Fruit fly (Drosophila melanogaster) whole organism, embryonic: ENCODE measurements around the gene wapl.

Source experiments
- ATbp ChIP-seq: fragments of 200-800 bp; sonication (Bioruptor generic); optimal IDR thresholded peaks from 2 replicates; lab custom pipeline; 2017; ENCODE audit warnings: missing biosample characterization, mild to moderate bottlenecking, missing genetic modification characterization, missing genetic modification reagents
- Atf6 ChIP-seq: fragments of 200-800 bp; sonication (Bioruptor generic); IDR thresholded peaks from 2 replicates; pipeline ENCODE4 v1.3.6; 2022; ENCODE audit warnings: missing biosample characterization, missing genetic modification characterization
- Bgb ChIP-seq: fragments of 200-800 bp; sonication (Bioruptor generic); IDR thresholded peaks from 2 replicates; pipeline ENCODE4 v1.3.6; 2022; ENCODE audit warnings: missing biosample characterization, missing genetic modification characterization; ENCODE audit not compliant: partially characterized antibody
- Bteb2 ChIP-seq: fragments of 200-800 bp; sonication (Bioruptor generic); optimal IDR thresholded peaks from 2 replicates; lab custom pipeline; 2016; ENCODE audit warnings: missing biosample characterization, missing genetic modification characterization
- C15 ChIP-seq: fragments of 200-800 bp; sonication (Bioruptor generic); IDR thresholded peaks from 3 replicates; pipeline ENCODE4 v1.3.6; 2022; ENCODE audit warnings: missing biosample characterization, missing genetic modification characterization
- CG10267 ChIP-seq: fragments of 200-800 bp; sonication (Bioruptor generic); optimal IDR thresholded peaks from 2 replicates; lab custom pipeline; 2018; ENCODE audit warnings: missing biosample characterization, mild to moderate bottlenecking, missing genetic modification characterization, moderate library complexity
- CG10366 ChIP-seq: fragments of 200-800 bp; sonication (Bioruptor generic); IDR thresholded peaks from 2 replicates; pipeline ENCODE4 v1.3.6; 2022; ENCODE audit warnings: missing biosample characterization, missing genetic modification characterization
- CG12155 ChIP-seq: fragments of 200-800 bp; sonication (Bioruptor generic); optimal IDR thresholded peaks from 3 replicates; lab custom pipeline; 2016; ENCODE audit warnings: missing biosample characterization, missing genetic modification characterization
- CG1233 ChIP-seq: fragments of 200-800 bp; sonication (Bioruptor generic); optimal IDR thresholded peaks from 4 replicates; lab custom pipeline; 2018; ENCODE audit warnings: missing biosample characterization, mild to moderate bottlenecking, missing genetic modification characterization
- CG1602 ChIP-seq: fragments of 200-800 bp; sonication (Bioruptor generic); optimal IDR thresholded peaks from 3 replicates; lab custom pipeline; 2016; ENCODE audit warnings: missing biosample characterization, missing genetic modification characterization
- CG17385 ChIP-seq: fragments of 200-800 bp; sonication (Bioruptor generic); optimal IDR thresholded peaks from 3 replicates; lab custom pipeline; 2018; ENCODE audit warnings: missing biosample characterization, mild to moderate bottlenecking, missing genetic modification characterization
- CG17568 ChIP-seq: fragments of 200-800 bp; sonication (Bioruptor generic); optimal IDR thresholded peaks from 2 replicates; lab custom pipeline; 2018; ENCODE audit warnings: missing biosample characterization, mild to moderate bottlenecking, missing genetic modification characterization, moderate library complexity
- CG2712 ChIP-seq: fragments of 200-800 bp; optimal IDR thresholded peaks from 3 replicates; lab custom pipeline; 2019; ENCODE audit warnings: missing biosample characterization, mild to moderate bottlenecking, missing genetic modification characterization, moderate library complexity
- CG42726 ChIP-seq: fragments of 200-800 bp; sonication (Bioruptor generic); IDR thresholded peaks from 2 replicates; pipeline ENCODE4 v1.3.6; 2022; ENCODE audit warnings: missing biosample characterization, missing genetic modification characterization; ENCODE audit not compliant: partially characterized antibody
- CG4404 ChIP-seq: fragments of 200-800 bp; sonication (Bioruptor generic); IDR thresholded peaks from 2 replicates; pipeline ENCODE4 v1.3.6; 2022; ENCODE audit warnings: missing biosample characterization, missing genetic modification characterization
- CG4820 ChIP-seq: fragments of 200-800 bp; sonication (Bioruptor generic); optimal IDR thresholded peaks from 3 replicates; lab custom pipeline; 2016; ENCODE audit warnings: missing biosample characterization, missing genetic modification characterization
- CG5245 ChIP-seq: fragments of 200-800 bp; sonication (Bioruptor generic); optimal IDR thresholded peaks from 3 replicates; lab custom pipeline; 2016; ENCODE audit warnings: missing biosample characterization, missing genetic modification characterization
- CG6683 ChIP-seq: fragments of 200-800 bp; sonication (Bioruptor generic); optimal IDR thresholded peaks from 2 replicates; lab custom pipeline; 2017; ENCODE audit warnings: missing biosample characterization, mild to moderate bottlenecking, missing genetic modification characterization, missing genetic modification reagents
- CG7839 ChIP-seq: fragments of 200-800 bp; sonication (Bioruptor generic); optimal IDR thresholded peaks from 3 replicates; lab custom pipeline; 2018; ENCODE audit warnings: missing biosample characterization, mild to moderate bottlenecking, missing genetic modification characterization, moderate library complexity
- Dfd ChIP-seq, 2 experiments: fragments of >200 bp; optimal IDR thresholded peaks; 2 replicates each; lab custom pipeline; 2017; ENCODE audit warnings: missing biosample characterization in 2 of 2, missing genetic modification characterization in 2 of 2
- ERR ChIP-seq: fragments of 200-800 bp; sonication (Bioruptor generic); optimal IDR thresholded peaks from 2 replicates; lab custom pipeline; 2016; ENCODE audit warnings: missing biosample characterization, missing genetic modification characterization
- HHEX ChIP-seq: fragments of 200-800 bp; sonication (Bioruptor generic); optimal IDR thresholded peaks from 3 replicates; lab custom pipeline; 2017; ENCODE audit warnings: missing biosample characterization, mild to moderate bottlenecking, missing genetic modification characterization, missing genetic modification reagents
- HLH3B ChIP-seq: fragments of 200-800 bp; sonication (Bioruptor generic); IDR thresholded peaks from 2 replicates; pipeline ENCODE4 v1.3.6; 2022; ENCODE audit warnings: missing biosample characterization, missing genetic modification characterization
- Hsf ChIP-seq: fragments of 200-800 bp; sonication (Bioruptor generic); optimal IDR thresholded peaks from 3 replicates; lab custom pipeline; 2016; ENCODE audit warnings: missing biosample characterization, missing genetic modification characterization
- Lhr ChIP-seq: fragments of 200-800 bp; sonication (Bioruptor generic); optimal IDR thresholded peaks from 3 replicates; lab custom pipeline; 2017; ENCODE audit warnings: mild to moderate bottlenecking, missing biosample characterization, missing genetic modification reagents, missing genetic modification characterization
- Lpt ChIP-seq: fragments of >200 bp; optimal IDR thresholded peaks from 2 replicates; lab custom pipeline; 2018; ENCODE audit warnings: missing biosample characterization, missing genetic modification characterization
- Mad ChIP-seq: fragments of 200-800 bp; sonication (Bioruptor generic); optimal IDR thresholded peaks from 2 replicates; lab custom pipeline; 2016; ENCODE audit warnings: missing biosample characterization, missing genetic modification characterization
- Med ChIP-seq: fragments of 200-800 bp; sonication (Bioruptor generic); peaks from one replicate; lab custom pipeline; 2016; ENCODE audit warnings: missing biosample characterization, missing genetic modification characterization, mild to moderate bottlenecking, inconsistent platforms, moderate library complexity
- Mes4 ChIP-seq: fragments of 200-800 bp; sonication (Bioruptor generic); optimal IDR thresholded peaks from 2 replicates; lab custom pipeline; 2016; ENCODE audit warnings: missing biosample characterization, missing genetic modification characterization
- Nf-YB ChIP-seq: fragments of 200-800 bp; sonication (Bioruptor generic); optimal IDR thresholded peaks from 3 replicates; lab custom pipeline; 2019; ENCODE audit warnings: missing biosample characterization, mild to moderate bottlenecking, missing genetic modification characterization, moderate library complexity
- Oli ChIP-seq: fragments of 200-800 bp; sonication (Bioruptor generic); optimal IDR thresholded peaks from 2 replicates; lab custom pipeline; 2018; ENCODE audit warnings: missing biosample characterization, mild to moderate bottlenecking, missing genetic modification characterization, moderate library complexity
- Side ChIP-seq: fragments of 200-800 bp; sonication (Bioruptor generic); optimal IDR thresholded peaks from 2 replicates; lab custom pipeline; 2016; ENCODE audit warnings: missing biosample characterization, missing genetic modification characterization
- Usf ChIP-seq: fragments of 200-800 bp; sonication (Bioruptor generic); optimal IDR thresholded peaks from 2 replicates; lab custom pipeline; 2017; ENCODE audit warnings: missing genotype, missing biosample characterization, missing genetic modification characterization
- al ChIP-seq: fragments of 200-800 bp; sonication (Bioruptor generic); IDR thresholded peaks from 2 replicates; pipeline ENCODE4 v1.3.6; 2022; ENCODE audit warnings: missing biosample characterization, missing genetic modification characterization
- cad ChIP-seq: fragments of >200 bp; optimal IDR thresholded peaks from 2 replicates; lab custom pipeline; 2017; ENCODE audit warnings: missing biosample characterization, missing genetic modification characterization
- chm ChIP-seq: fragments of 200-800 bp; sonication (Bioruptor generic); IDR thresholded peaks from 2 replicates; pipeline ENCODE4 v1.3.6; 2022; ENCODE audit warnings: missing biosample characterization, missing genetic modification characterization
- da ChIP-seq: fragments of 200-800 bp; sonication (Bioruptor generic); optimal IDR thresholded peaks from 2 replicates; lab custom pipeline; 2016; ENCODE audit warnings: missing biosample characterization, missing genetic modification characterization
- dm ChIP-seq: fragments of 200-800 bp; sonication (Bioruptor generic); optimal IDR thresholded peaks from 3 replicates; lab custom pipeline; 2016; ENCODE audit warnings: missing biosample characterization, missing genetic modification characterization
- ewg ChIP-seq: fragments of 200-800 bp; sonication (Bioruptor generic); optimal IDR thresholded peaks from 3 replicates; lab custom pipeline; 2017; ENCODE audit warnings: mild to moderate bottlenecking, missing biosample characterization, missing genetic modification reagents, missing genetic modification characterization
- gce ChIP-seq: fragments of 200-800 bp; sonication (Bioruptor generic); IDR thresholded peaks from 3 replicates; pipeline ENCODE4 v1.3.6; 2022; ENCODE audit warnings: missing biosample characterization, missing genetic modification characterization
- gt ChIP-seq: fragments of 200-800 bp; sonication (Bioruptor generic); IDR thresholded peaks from 2 replicates; pipeline ENCODE4 v1.3.6; 2022; ENCODE audit warnings: missing biosample characterization, missing genetic modification characterization
- hb ChIP-seq: fragments of 200-800 bp; sonication (Bioruptor generic); IDR thresholded peaks from 3 replicates; pipeline ENCODE4 v1.3.6; 2022; ENCODE audit warnings: missing biosample characterization, missing genetic modification characterization; ENCODE audit not compliant: partially characterized antibody
- lbe ChIP-seq: fragments of 200-800 bp; sonication (Bioruptor generic); optimal IDR thresholded peaks from 2 replicates; lab custom pipeline; 2016; ENCODE audit warnings: missing biosample characterization, mild to moderate bottlenecking, missing genetic modification characterization
- pfk ChIP-seq: fragments of 200-800 bp; sonication (Bioruptor generic); optimal IDR thresholded peaks from 2 replicates; lab custom pipeline; 2018; ENCODE audit warnings: missing biosample characterization, mild to moderate bottlenecking, missing genetic modification characterization, moderate library complexity
- row ChIP-seq: fragments of 200-800 bp; sonication (Bioruptor generic); IDR thresholded peaks from 3 replicates; pipeline ENCODE4 v1.3.6; 2022; ENCODE audit warnings: missing biosample characterization, missing genetic modification characterization
- salm ChIP-seq: fragments of 200-800 bp; sonication (Bioruptor generic); optimal IDR thresholded peaks from 2 replicates; lab custom pipeline; 2018; ENCODE audit warnings: missing biosample characterization, mild to moderate bottlenecking, missing genetic modification characterization
- sna ChIP-seq: fragments of 200-800 bp; sonication (Bioruptor generic); IDR thresholded peaks from 2 replicates; pipeline ENCODE4 v1.3.6; 2022; ENCODE audit warnings: missing biosample characterization, missing genetic modification characterization; ENCODE audit not compliant: partially characterized antibody
- sqz ChIP-seq: fragments of 200-800 bp; sonication (Bioruptor generic); optimal IDR thresholded peaks from 3 replicates; lab custom pipeline; 2018; ENCODE audit warnings: missing biosample characterization, mild to moderate bottlenecking, missing genetic modification characterization
- sr ChIP-seq: fragments of 200-800 bp; sonication (Bioruptor generic); IDR thresholded peaks from 3 replicates; pipeline ENCODE4 v1.3.6; 2022; ENCODE audit warnings: missing biosample characterization, missing genetic modification characterization
- tna ChIP-seq: fragments of 200-800 bp; sonication (Bioruptor generic); IDR thresholded peaks from 2 replicates; pipeline ENCODE4 v1.3.6; 2022; ENCODE audit warnings: missing biosample characterization, missing genetic modification characterization; ENCODE audit not compliant: partially characterized antibody
- z ChIP-seq: fragments of 200-800 bp; sonication (Bioruptor generic); IDR thresholded peaks from 3 replicates; pipeline ENCODE4 v1.3.6; 2022; ENCODE audit warnings: missing biosample characterization, missing genetic modification characterization

Gene wapl

dm6 chrX:2149478-2149877 lies 9.3 kb downstream of the wapl start, which contains the start of gene bcn92 (continued):
- TF ChIP-seq Bgb (GFP tag; lab: Robert Waterston, UW) (peak; percentile 95), dm (peak; percentile 64), CG12155 (peak; percentile 18), Dfd (GFP tag; optimal IDR thresholded peaks at IDR 0.05; lab: Kevin White, UChicago) (no peak), CG6683 (GFP tag; lab: Kevin White, UChicago) (no peak), hb (peak; percentile 87), Lhr (no peak), CG2712 (tag; lab: Kevin White, UChicago) (peak; percentile 43), sna (GFP tag; lab: Robert Waterston, UW) (peak; percentile 93), da (GFP tag; lab: Kevin White, UChicago) (no peak), chm (no peak; the same call in 1 of the 2 replicates), z (GFP tag; lab: Robert Waterston, UW) (no peak), gce (GFP tag; lab: Robert Waterston, UW) (no peak), C15 (GFP tag; lab: Robert Waterston, UW) (no peak), CG10366 (GFP tag; lab: Robert Waterston, UW) (0 out of 2 replicates have a peak, but pooled peaks have one; percentile 21), sr (no peak), HHEX (GFP tag; lab: Kevin White, UChicago) (no peak), Mad (peak; percentile 39), Hsf (GFP tag; lab: Kevin White, UChicago) (peak; percentile 62), CG42726 (GFP tag; lab: Robert Waterston, UW) (peak; percentile 92), CG4404 (GFP tag; lab: Robert Waterston, UW) (no peak), Side (GFP tag; lab: Kevin White, UChicago) (peak; percentile 35), Lpt (GFP tag; lab: Kevin White, UChicago) (no peak), cad (GFP tag; lab: Kevin White, UChicago) (no peak), al (0 out of 2 replicates have a peak, but pooled peaks have one; percentile 6), ATbp (GFP tag; lab: Kevin White, UChicago) (no peak), Mes4 (GFP tag; lab: Kevin White, UChicago) (no peak), CG4820 (GFP tag; lab: Kevin White, UChicago) (peak; percentile 18), Oli (no peak), CG17385 (GFP tag; lab: Kevin White, UChicago) (peak; percentile 6), salm (tag; lab: Kevin White, UChicago) (no peak), lbe (GFP tag; lab: Kevin White, UChicago) (peak; percentile 23), CG7839 (tag; lab: Kevin White, UChicago) (peak; percentile 30), Nf-YB (GFP tag; lab: Kevin White, UChicago) (peak; percentile 8), row (GFP tag; lab: Robert Waterston, UW) (peak; percentile 93), pfk (GFP tag; lab: Kevin White, UChicago) (no peak), HLH3B (GFP tag; lab: Robert Waterston, UW) (peak; percentile 20; the same call in 1 of the 2 replicates), CG1233 (no peak), CG5245 (GFP tag; lab: Kevin White, UChicago) (no peak), ewg (no peak), Usf (peak; percentile 35), gt (GFP tag; lab: Robert Waterston, UW) (no peak), Atf6 (GFP tag; lab: Robert Waterston, UW) (0 out of 2 replicates have a peak, but pooled peaks have one; percentile 23), sqz (GFP tag; lab: Kevin White, UChicago) (peak; percentile 19), CG10267 (tag; lab: Kevin White, UChicago) (peak; percentile 50), CG17568 (GFP tag; lab: Kevin White, UChicago) (no peak), CG1602 (GFP tag; lab: Kevin White, UChicago) (peak; percentile 25), ERR (GFP tag; lab: Kevin White, UChicago) (peak; percentile 19), tna (GFP tag; lab: Robert Waterston, UW) (peak; percentile 85), Bteb2 (GFP tag; lab: Kevin White, UChicago) (peak; percentile 26), Med (peak; percentile 92)
